Fruit fly (Drosophila melanogaster) whole organism, embryonic: Measurements from ENCODE around the gene DCTN1-p150.
A peak's percentile ranks its signal among the peaks of the same experiment; 100 is the strongest.

Source experiments
- B-H1 ChIP-seq: fragments of 200-800 bp; sonication (Bioruptor generic); IDR thresholded peaks from 3 replicates; pipeline ENCODE4 v1.3.6; 2022; ENCODE audit warnings: missing biosample characterization, missing genetic modification characterization
- BtbVII ChIP-seq: fragments of 200-800 bp; sonication (Bioruptor generic); optimal IDR thresholded peaks from 3 replicates; lab custom pipeline; 2017; ENCODE audit warnings: missing biosample characterization, mild to moderate bottlenecking, missing genetic modification characterization
- CG10209 ChIP-seq: fragments of 200-800 bp; sonication (Bioruptor generic); optimal IDR thresholded peaks from 3 replicates; lab custom pipeline; 2017; ENCODE audit warnings: missing biosample characterization, mild to moderate bottlenecking, missing genetic modification characterization, missing genetic modification reagents
- CG12104 ChIP-seq: fragments of 200-800 bp; sonication (Bioruptor generic); optimal IDR thresholded peaks from 3 replicates; lab custom pipeline; 2016; ENCODE audit warnings: missing biosample characterization, missing genetic modification characterization
- CG12219 ChIP-seq: fragments of 200-800 bp; sonication (Bioruptor generic); optimal IDR thresholded peaks from 3 replicates; lab custom pipeline; 2018; ENCODE audit warnings: missing biosample characterization, mild to moderate bottlenecking, missing genetic modification characterization
- CG13624 ChIP-seq: fragments of 200-800 bp; sonication (Bioruptor generic); optimal IDR thresholded peaks from 2 replicates; lab custom pipeline; 2016; ENCODE audit warnings: missing biosample characterization, missing genetic modification characterization
- CG17361 ChIP-seq: fragments of 200-800 bp; sonication (Bioruptor generic); IDR thresholded peaks from 3 replicates; pipeline ENCODE4 v1.3.6; 2022; ENCODE audit warnings: missing biosample characterization, missing genetic modification characterization
- CG1792 ChIP-seq: fragments of 200-800 bp; sonication (Bioruptor generic); optimal IDR thresholded peaks from 2 replicates; lab custom pipeline; 2016; ENCODE audit warnings: missing biosample characterization, missing genetic modification characterization
- CG18619 ChIP-seq: fragments of 200-800 bp; sonication (Bioruptor generic); optimal IDR thresholded peaks from 3 replicates; lab custom pipeline; 2017; ENCODE audit warnings: missing biosample characterization, mild to moderate bottlenecking, missing genetic modification characterization
- CG3281 ChIP-seq: fragments of 200-800 bp; sonication (Bioruptor generic); optimal IDR thresholded peaks from 3 replicates; lab custom pipeline; 2017; ENCODE audit warnings: missing biosample characterization, mild to moderate bottlenecking, missing genetic modification characterization
- CG3726 ChIP-seq: fragments of 200-800 bp; sonication (Bioruptor generic); IDR thresholded peaks from 3 replicates; pipeline ENCODE4, ENCODE4 v1.3.6; 2022; ENCODE audit warnings: missing biosample characterization, missing genetic modification characterization
- CG4730 ChIP-seq: fragments of 200-800 bp; sonication (Bioruptor generic); IDR thresholded peaks from 2 replicates; pipeline ENCODE4 v1.3.6; 2022; ENCODE audit warnings: missing biosample characterization, missing genetic modification characterization
- CG7745 ChIP-seq: fragments of 200-800 bp; sonication (Bioruptor generic); optimal IDR thresholded peaks from 2 replicates; lab custom pipeline; 2018; ENCODE audit warnings: missing biosample characterization, mild to moderate bottlenecking, missing genetic modification characterization, moderate library complexity
- CG7963 ChIP-seq: fragments of 200-800 bp; sonication (Bioruptor generic); IDR thresholded peaks from 3 replicates; pipeline ENCODE4 v1.3.6; 2022; ENCODE audit warnings: missing biosample characterization, missing genetic modification characterization; ENCODE audit not compliant: partially characterized antibody
- CG9215 ChIP-seq: fragments of 200-800 bp; sonication (Bioruptor generic); IDR thresholded peaks from 2 replicates; pipeline ENCODE4 v1.3.6; 2022; ENCODE audit warnings: missing biosample characterization, missing genetic modification characterization
- CG9817 ChIP-seq: fragments of 200-800 bp; sonication (Bioruptor generic); optimal IDR thresholded peaks from 2 replicates; lab custom pipeline; 2018; ENCODE audit warnings: missing biosample characterization, mild to moderate bottlenecking, missing genetic modification characterization, moderate library complexity
- CTCF ChIP-seq: fragments of 200-800 bp; sonication (Bioruptor generic); optimal IDR thresholded peaks from 2 replicates; lab custom pipeline; 2017; ENCODE audit warnings: missing biosample characterization, mild to moderate bottlenecking, missing genetic modification characterization, moderate library complexity
- Camta ChIP-seq: fragments of 200-800 bp; sonication (Bioruptor generic); optimal IDR thresholded peaks from 2 replicates; lab custom pipeline; 2016; ENCODE audit warnings: missing biosample characterization, missing genetic modification characterization
- D19A ChIP-seq: fragments of 200-800 bp; optimal IDR thresholded peaks from 3 replicates; lab custom pipeline; 2019; ENCODE audit warnings: missing biosample characterization, mild to moderate bottlenecking, missing genetic modification characterization, moderate library complexity
- D19B ChIP-seq: fragments of 200-800 bp; sonication (Bioruptor generic); optimal IDR thresholded peaks from 2 replicates; lab custom pipeline; 2017; ENCODE audit warnings: missing biosample characterization, mild to moderate bottlenecking, missing genetic modification characterization
- Hr51 ChIP-seq, 2 experiments: fragments of 200-800 bp; sonication (Bioruptor generic); optimal IDR thresholded peaks; 2 replicates in 1 of 2; 3 replicates in 1 of 2; lab custom pipeline; 2016 to 2018; ENCODE audit warnings: missing biosample characterization in 2 of 2, missing genetic modification characterization in 2 of 2, mild to moderate bottlenecking in 1 of 2, moderate library complexity in 1 of 2
- Jarid2 ChIP-seq: fragments of 200-800 bp; sonication (Bioruptor generic); optimal IDR thresholded peaks from 3 replicates; lab custom pipeline; 2017; ENCODE audit warnings: mild to moderate bottlenecking, missing biosample characterization, missing genetic modification reagents, missing genetic modification characterization
- MESR4 ChIP-seq: fragments of 200-800 bp; sonication (Bioruptor generic); optimal IDR thresholded peaks from 2 replicates; lab custom pipeline; 2018; ENCODE audit warnings: missing biosample characterization, mild to moderate bottlenecking, missing genetic modification characterization, moderate library complexity
- Max ChIP-seq: fragments of 200-800 bp; sonication (Bioruptor generic); optimal IDR thresholded peaks from 2 replicates; lab custom pipeline; 2016; ENCODE audit warnings: missing biosample characterization, mild to moderate bottlenecking, missing genetic modification characterization
- Med ChIP-seq: fragments of 200-800 bp; sonication (Bioruptor generic); peaks from one replicate; lab custom pipeline; 2016; ENCODE audit warnings: missing biosample characterization, missing genetic modification characterization, mild to moderate bottlenecking, inconsistent platforms, moderate library complexity
- Meics ChIP-seq: fragments of 200-800 bp; sonication (Bioruptor generic); optimal IDR thresholded peaks from 2 replicates; lab custom pipeline; 2017; ENCODE audit warnings: missing biosample characterization, mild to moderate bottlenecking, missing genetic modification characterization
- Myb ChIP-seq: fragments of 200-800 bp; sonication (Bioruptor generic); optimal IDR thresholded peaks from 2 replicates; lab custom pipeline; 2016; ENCODE audit warnings: missing biosample characterization, missing genetic modification characterization
- Poxn ChIP-seq: fragments of 200-800 bp; sonication (Bioruptor generic); IDR thresholded peaks from 2 replicates; pipeline ENCODE4 v1.3.6; 2022; ENCODE audit warnings: missing biosample characterization, missing genetic modification characterization
- Six4 ChIP-seq: fragments of 200-800 bp; sonication (Bioruptor generic); optimal IDR thresholded peaks from 2 replicates; lab custom pipeline; 2016; ENCODE audit warnings: missing biosample characterization, missing genetic modification characterization
- Ssrp ChIP-seq: fragments of 200-800 bp; sonication (Bioruptor generic); optimal IDR thresholded peaks from 2 replicates; lab custom pipeline; 2018; ENCODE audit warnings: missing biosample characterization, mild to moderate bottlenecking, missing genetic modification characterization, moderate library complexity
- Xrp1 ChIP-seq: fragments of 200-800 bp; sonication (Bioruptor generic); IDR thresholded peaks from 2 replicates; pipeline ENCODE4 v1.3.6; 2022; ENCODE audit warnings: missing biosample characterization, missing genetic modification characterization
- ac ChIP-seq: fragments of 200-800 bp; sonication (Bioruptor generic); optimal IDR thresholded peaks from 3 replicates; lab custom pipeline; 2017; ENCODE audit warnings: missing biosample characterization, mild to moderate bottlenecking, missing genetic modification characterization
- bbx ChIP-seq: fragments of 200-800 bp; sonication (Bioruptor generic); IDR thresholded peaks from 2 replicates; pipeline ENCODE4 v1.3.6; 2022; ENCODE audit warnings: missing biosample characterization, missing genetic modification characterization; ENCODE audit not compliant: partially characterized antibody
- chm ChIP-seq: fragments of 200-800 bp; sonication (Bioruptor generic); IDR thresholded peaks from 2 replicates; pipeline ENCODE4 v1.3.6; 2022; ENCODE audit warnings: missing biosample characterization, missing genetic modification characterization
- crol ChIP-seq: fragments of 200-800 bp; sonication (Bioruptor generic); IDR thresholded peaks from 2 replicates; pipeline ENCODE4 v1.3.6; 2022; ENCODE audit warnings: missing biosample characterization, missing genetic modification characterization
- crp ChIP-seq, 2 experiments: fragments of 200-800 bp; sonication (Bioruptor generic); optimal IDR thresholded peaks; 2 replicates in 1 of 2; 3 replicates in 1 of 2; lab custom pipeline; 2017; ENCODE audit warnings: missing biosample characterization in 2 of 2, missing genetic modification characterization in 2 of 2, mild to moderate bottlenecking in 1 of 2, moderate library complexity in 1 of 2
- dati ChIP-seq: fragments of 200-800 bp; sonication (Bioruptor generic); IDR thresholded peaks from 2 replicates; pipeline ENCODE4 v1.3.6; 2022; ENCODE audit warnings: missing biosample characterization, missing genetic modification characterization
- dysf ChIP-seq: fragments of 200-800 bp; sonication (Bioruptor generic); IDR thresholded peaks from 3 replicates; pipeline ENCODE4 v1.3.6; 2022; ENCODE audit warnings: missing biosample characterization, missing genetic modification characterization
- ewg ChIP-seq: fragments of 200-800 bp; sonication (Bioruptor generic); optimal IDR thresholded peaks from 3 replicates; lab custom pipeline; 2017; ENCODE audit warnings: mild to moderate bottlenecking, missing biosample characterization, missing genetic modification reagents, missing genetic modification characterization
- grau ChIP-seq: fragments of 200-800 bp; optimal IDR thresholded peaks from 3 replicates; lab custom pipeline; 2019; ENCODE audit warnings: missing biosample characterization, mild to moderate bottlenecking, missing genetic modification characterization, moderate library complexity
- kni ChIP-seq: fragments of 200-800 bp; sonication (Bioruptor generic); optimal IDR thresholded peaks from 3 replicates; lab custom pipeline; 2017; ENCODE audit warnings: mild to moderate bottlenecking, missing biosample characterization, missing genetic modification reagents, missing genetic modification characterization
- lmd ChIP-seq: fragments of 200-800 bp; sonication (Bioruptor generic); IDR thresholded peaks from 2 replicates; pipeline ENCODE4 v1.3.6; 2022; ENCODE audit warnings: missing biosample characterization, missing genetic modification characterization
- phol ChIP-seq: fragments of 200-800 bp; sonication (Bioruptor generic); optimal IDR thresholded peaks from 3 replicates; lab custom pipeline; 2018; ENCODE audit warnings: missing biosample characterization, mild to moderate bottlenecking, missing genetic modification characterization, moderate library complexity
- scrt ChIP-seq: fragments of 200-800 bp; sonication (Bioruptor generic); optimal IDR thresholded peaks from 2 replicates; lab custom pipeline; 2018; ENCODE audit warnings: missing biosample characterization, mild to moderate bottlenecking, missing genetic modification characterization, moderate library complexity
- sima ChIP-seq: fragments of 200-800 bp; sonication (Bioruptor generic); optimal IDR thresholded peaks from 2 replicates; lab custom pipeline; 2016; ENCODE audit warnings: missing biosample characterization, missing genetic modification characterization
- sisA ChIP-seq: fragments of 200-800 bp; sonication (Bioruptor generic); IDR thresholded peaks from 2 replicates; pipeline ENCODE4 v1.3.6; 2022; ENCODE audit warnings: missing biosample characterization, missing genetic modification characterization
- tll ChIP-seq, 2 experiments: fragments of 200-800 bp in 1 of 2; fragments of >200 bp in 1 of 2; sonication (Bioruptor generic) in 1 of 2; optimal IDR thresholded peaks; 2 replicates each; lab custom pipeline; 2017 to 2019; ENCODE audit warnings: missing biosample characterization in 2 of 2, missing genetic modification characterization in 2 of 2, mild to moderate bottlenecking in 1 of 2, moderate library complexity in 1 of 2
- tna ChIP-seq: fragments of 200-800 bp; sonication (Bioruptor generic); IDR thresholded peaks from 2 replicates; pipeline ENCODE4 v1.3.6; 2022; ENCODE audit warnings: missing biosample characterization, missing genetic modification characterization; ENCODE audit not compliant: partially characterized antibody
- trem ChIP-seq: fragments of 200-800 bp; optimal IDR thresholded peaks from 3 replicates; lab custom pipeline; 2019; ENCODE audit warnings: missing biosample characterization, mild to moderate bottlenecking, missing genetic modification characterization, moderate library complexity
- twi ChIP-seq: fragments of 200-800 bp; optimal IDR thresholded peaks from 2 replicates; lab custom pipeline; 2019; ENCODE audit warnings: missing biosample characterization, mild to moderate bottlenecking, missing genetic modification characterization, moderate library complexity

Gene DCTN1-p150

DNA sequence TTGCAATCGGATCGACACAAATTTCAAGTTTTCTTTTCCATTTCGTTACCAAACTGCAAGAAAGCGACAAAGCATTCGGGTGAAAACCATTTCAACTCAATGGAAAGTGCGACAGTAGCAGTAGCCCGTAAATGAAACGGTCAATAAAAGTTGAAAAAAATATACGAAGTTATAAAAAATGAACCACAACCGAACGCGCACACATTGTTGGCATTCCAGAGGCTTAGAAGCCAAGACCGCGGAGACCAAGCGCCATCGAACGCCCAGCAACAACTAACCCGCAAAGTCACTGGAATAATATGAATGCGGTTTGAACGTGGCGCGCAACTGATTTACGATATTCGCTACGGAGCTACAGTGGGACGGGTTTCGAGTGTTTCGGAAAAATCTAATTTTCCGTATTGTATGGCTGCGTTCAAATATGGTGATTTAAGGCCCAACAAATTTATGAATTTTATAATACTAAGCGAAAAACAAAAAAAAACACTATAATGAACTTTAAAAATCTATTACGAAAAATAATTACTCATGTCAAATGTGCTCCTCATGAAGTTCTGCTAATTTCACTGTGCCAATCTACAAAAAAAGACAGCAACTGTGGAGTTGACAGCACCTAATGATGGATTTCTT lies 7.0 kb upstream of the DCTN1-p150 start (continued):
- peak; percentile 68 for TF ChIP-seq Jarid2 (GFP tag; lab: Kevin White, UChicago)
- peak; percentile 85 for TF ChIP-seq Med (GFP tag; lab: Kevin White, UChicago)
- TF ChIP-seq Ssrp, result peak; percentile 30
- no peak for TF ChIP-seq CG12219 (GFP tag; lab: Kevin White, UChicago)
- peak; percentile 36; the same call in 1 of the 3 replicates for TF ChIP-seq dysf
- peak; percentile 53 for TF ChIP-seq Meics
- TF ChIP-seq phol (tag; lab: Kevin White, UChicago), result peak; percentile 50
- no peak for TF ChIP-seq Poxn (GFP tag; lab: Robert Waterston, UW)
- TF ChIP-seq CG7745 (tag; lab: Kevin White, UChicago), result no peak
- TF ChIP-seq grau (tag; lab: Kevin White, UChicago), result peak; percentile 32
- no peak for TF ChIP-seq CG7963 (GFP tag; lab: Robert Waterston, UW)
- TF ChIP-seq tll (GFP tag; optimal IDR thresholded peaks at IDR 0.05; lab: Kevin White, UChicago), result no peak
- TF ChIP-seq sisA (GFP tag; lab: Robert Waterston, UW), result peak; percentile 52; the same call in 1 of the 2 replicates
- peak; percentile 61 for TF ChIP-seq lmd
- TF ChIP-seq D19B (GFP tag; lab: Kevin White, UChicago), result peak; percentile 14
- TF ChIP-seq twi (tag; lab: Kevin White, UChicago), result no peak
- TF ChIP-seq D19A (tag; lab: Kevin White, UChicago), result peak; percentile 5
- no peak for TF ChIP-seq trem (tag; lab: Kevin White, UChicago)
- no peak for TF ChIP-seq CG13624 (GFP tag; lab: Kevin White, UChicago)
- peak; percentile 71; the same call in 2 of the 3 replicates for TF ChIP-seq CG17361 (GFP tag; lab: Robert Waterston, UW)
- peak; percentile 31 to 56 for TF ChIP-seq Hr51 (GFP tag; optimal IDR thresholded peaks at IDR 0.05; lab: Kevin White, UChicago)
- TF ChIP-seq ac (GFP tag; lab: Kevin White, UChicago), result no peak
- TF ChIP-seq ewg, result peak; percentile 16
- TF ChIP-seq crp (GFP tag; optimal IDR thresholded peaks at IDR 0.05; lab: Kevin White, UChicago), result no peak
- TF ChIP-seq dati (GFP tag; lab: Robert Waterston, UW), result no peak
- TF ChIP-seq CG3281 (GFP tag; lab: Kevin White, UChicago), result peak; percentile 47
- TF ChIP-seq Camta (GFP tag; lab: Kevin White, UChicago), result peak; percentile 11
- TF ChIP-seq kni, result peak; percentile 29
- TF ChIP-seq CG9215 (GFP tag; lab: Robert Waterston, UW), result no peak
- peak; percentile 37; the same call in 1 of the 2 replicates for TF ChIP-seq chm (GFP tag; lab: Robert Waterston, UW)
- peak; percentile 6 for TF ChIP-seq CG9817 (tag; lab: Kevin White, UChicago)
- no peak for TF ChIP-seq BtbVII (GFP tag; lab: Kevin White, UChicago)
- no peak for TF ChIP-seq tna
- no peak for TF ChIP-seq bbx
- no peak for TF ChIP-seq MESR4 (GFP tag; lab: Kevin White, UChicago)
- TF ChIP-seq CG10209 (GFP tag; lab: Kevin White, UChicago), result peak; percentile 24
- no peak for TF ChIP-seq CG4730
- TF ChIP-seq Myb (GFP tag; lab: Kevin White, UChicago), result peak; percentile 20
- TF ChIP-seq CTCF (GFP tag; lab: Kevin White, UChicago), result no peak
- peak; percentile 16 for TF ChIP-seq Six4
- TF ChIP-seq CG3726 (GFP tag; lab: Robert Waterston, UW), result no peak
- TF ChIP-seq Max (GFP tag; lab: Kevin White, UChicago), result peak; percentile 38
- peak; percentile 9 for TF ChIP-seq scrt
- TF ChIP-seq sima, result no peak
- peak; percentile 14 for TF ChIP-seq CG1792
- peak; percentile 45 for TF ChIP-seq CG12104 (GFP tag; lab: Kevin White, UChicago)
- TF ChIP-seq crol (GFP tag; lab: Robert Waterston, UW), result no peak
- TF ChIP-seq CG18619, result peak; percentile 48
- TF ChIP-seq Xrp1 (GFP tag; lab: Robert Waterston, UW), result peak; percentile 76
- TF ChIP-seq B-H1, result peak; percentile 29
